Worm (Caenorhabditis elegans): ENCODE results near the gene scrm-8.
"Not testable (repeated sequence)": the region's sequence is repeated elsewhere in the genome, so short reads cannot be mapped to it uniquely, and the experiment has no call there.

The scrm-8 gene

DNA sequence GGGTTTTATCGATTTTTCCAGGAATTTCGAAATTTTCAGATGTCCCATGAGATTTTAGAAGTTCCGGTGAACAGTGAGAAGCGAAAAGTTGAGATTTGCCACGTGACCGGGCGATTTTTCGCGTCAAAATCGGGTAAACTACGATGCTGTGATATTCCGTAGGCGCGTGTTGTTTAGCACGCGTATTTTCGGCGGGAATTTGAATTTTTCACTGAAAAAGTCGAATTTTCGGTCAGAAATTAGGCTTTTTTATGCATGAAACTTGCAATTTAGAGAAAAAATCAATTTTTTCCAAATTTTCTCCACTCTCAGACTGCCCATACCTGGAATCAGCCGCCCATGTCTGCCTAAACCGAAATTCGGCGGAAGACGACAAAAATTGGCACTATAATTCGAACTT lies 13.9 kb downstream of the scrm-8 start, which contains the start of gene tsen-34:
Gene tsen-34 (plus strand): TSS at position 34 of the 400 bp plus-strand sequence.
- no peak for TF ChIP-seq mec-3 (tag; optimal IDR thresholded peaks at IDR 0.05; ENCODE audit: borderline replicate concordance)
- no peak for TF ChIP-seq nhr-232 (tag; optimal IDR thresholded peaks at IDR 0.05)
- no peak for TF ChIP-seq pha-4 (tag; optimal IDR thresholded peaks at IDR 0.05)
- TF ChIP-seq hlh-30 (tag; optimal IDR thresholded peaks at IDR 0.05; ENCODE audit: insufficient read depth): no peak
- TF ChIP-seq tbx-2 (tag; optimal IDR thresholded peaks at IDR 0.05): no peak
- TF ChIP-seq elt-4 (tag; optimal IDR thresholded peaks at IDR 0.05): no peak
- TF ChIP-seq ama-1 (optimal IDR thresholded peaks at IDR 0.05): no peak
- no peak for TF ChIP-seq lin-11 (tag; optimal IDR thresholded peaks at IDR 0.05)
- no peak for TF ChIP-seq dve-1 (tag; optimal IDR thresholded peaks at IDR 0.05)
- TF ChIP-seq nfya-1 (tag; optimal IDR thresholded peaks at IDR 0.05): no peak
- no peak for TF ChIP-seq hlh-13 (GFP tag; optimal IDR thresholded peaks at IDR 0.05)
- TF ChIP-seq K09A11.1 (tag; optimal IDR thresholded peaks at IDR 0.05; ENCODE audit: insufficient read depth): no peak
- TF ChIP-seq sox-2 (GFP tag; IDR thresholded peaks at IDR 0.05): no peak
- TF ChIP-seq ceh-31 (tag; optimal IDR thresholded peaks at IDR 0.05): no peak
- TF ChIP-seq lim-6 (tag; optimal IDR thresholded peaks at IDR 0.05): no peak

DNA sequence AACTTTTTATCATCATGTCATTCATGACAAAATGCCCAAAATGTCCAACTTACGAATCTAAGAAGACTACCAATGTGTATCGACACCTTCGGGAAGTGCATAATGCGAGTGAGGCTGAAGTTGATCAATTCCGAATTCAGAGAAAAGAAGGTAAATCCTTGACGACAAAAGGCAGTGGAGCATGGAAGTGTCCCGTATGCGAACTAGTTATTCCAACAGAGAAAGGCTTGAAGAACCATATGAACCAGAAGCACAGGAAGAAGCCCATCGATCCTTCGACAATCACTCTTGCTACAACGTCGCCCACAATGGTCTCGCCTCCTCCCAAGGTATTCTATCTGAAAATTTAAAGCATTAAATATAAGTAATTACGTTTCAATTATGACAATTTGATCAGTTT lies 21.6 kb downstream of the scrm-8 start, which contains the start of gene K08D10.11:
Gene K08D10.11 (minus strand): TSS at position 101 of the 400 bp plus-strand sequence.
- not testable (repeated sequence) for TF ChIP-seq zip-5, pros-1, ceh-31 (tag; optimal IDR thresholded peaks at IDR 0.05)

DNA sequence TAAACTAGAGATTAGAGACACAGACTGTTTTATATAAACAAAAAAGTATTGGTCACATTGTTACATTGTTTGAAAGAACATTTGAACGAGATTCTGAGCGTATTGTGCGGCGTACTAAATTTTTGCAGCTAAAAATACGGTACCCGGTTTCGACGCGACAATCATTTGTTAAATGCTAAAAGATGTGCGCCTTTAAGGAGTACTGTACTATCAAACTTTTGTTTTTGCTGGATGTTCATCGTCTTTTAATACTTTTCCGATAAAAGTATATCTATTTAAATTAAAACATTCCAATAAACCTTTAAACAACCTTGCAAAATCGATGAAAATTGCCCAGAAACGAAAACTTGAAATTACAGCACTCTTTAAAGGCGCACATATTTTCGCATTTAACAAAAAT lies 32.2 kb downstream of the scrm-8 start, which contains the start of gene K06B9.6:
Gene K06B9.6 (minus strand): TSS at position 101 of the 400 bp plus-strand sequence.
- not testable (repeated sequence) for TF ChIP-seq ceh-22, pax-1, pqm-1 (tag; optimal IDR thresholded peaks at IDR 0.05)

DNA sequence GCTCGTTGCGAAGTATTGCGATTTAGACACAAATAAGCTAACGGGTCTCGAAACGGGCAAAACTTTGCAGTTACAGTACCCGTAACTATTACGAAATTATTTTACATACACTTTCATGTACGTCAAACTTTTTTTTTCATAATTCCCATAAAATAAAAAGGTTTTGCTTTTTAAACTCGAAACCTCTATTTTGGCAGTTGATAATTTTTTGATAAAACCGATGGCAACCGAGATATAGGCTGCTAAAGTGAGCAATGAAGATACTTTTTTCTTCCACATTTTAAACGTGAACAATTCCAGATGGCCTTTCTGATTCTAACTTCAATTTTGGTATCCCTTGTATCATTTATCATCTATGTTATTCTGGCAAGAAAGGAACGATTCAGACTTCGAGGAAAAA lies 32.7 kb downstream of the scrm-8 start, which contains the start of gene cyp-25A6:
Gene cyp-25A6 (plus strand): TSS at position 301 of the 400 bp plus-strand sequence.
- not testable (repeated sequence) for TF ChIP-seq C38D4.7 (GFP tag; optimal IDR thresholded peaks at IDR 0.05); ceh-22 (tag; optimal IDR thresholded peaks at IDR 0.05); ahr-1 (tag; optimal IDR thresholded peaks at IDR 0.05)

DNA sequence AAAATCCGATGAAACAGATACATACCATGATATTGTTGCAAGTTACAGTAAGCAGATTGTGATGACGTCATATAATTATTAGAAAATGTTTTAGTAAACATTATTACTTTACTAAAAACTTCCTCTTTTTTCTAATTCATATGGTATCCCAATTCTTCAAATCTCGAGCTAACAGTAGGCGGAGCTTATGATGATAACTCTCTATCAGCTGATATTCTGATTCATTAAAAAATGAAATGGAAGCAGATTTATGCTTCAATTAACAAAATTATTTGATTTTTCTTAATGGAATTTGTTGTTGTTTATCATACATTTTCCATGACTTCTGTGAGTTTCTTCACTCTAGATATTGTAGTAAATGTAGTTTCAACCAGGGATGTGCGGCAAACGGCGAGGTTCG lies 39.8 kb downstream of the scrm-8 start, which contains the start of gene pax-2:
Gene pax-2 (minus strand): TSS at position 101 of the 400 bp plus-strand sequence.
- no peak for TF ChIP-seq K09A11.1 (tag; optimal IDR thresholded peaks at IDR 0.05; ENCODE audit: insufficient read depth)

DNA sequence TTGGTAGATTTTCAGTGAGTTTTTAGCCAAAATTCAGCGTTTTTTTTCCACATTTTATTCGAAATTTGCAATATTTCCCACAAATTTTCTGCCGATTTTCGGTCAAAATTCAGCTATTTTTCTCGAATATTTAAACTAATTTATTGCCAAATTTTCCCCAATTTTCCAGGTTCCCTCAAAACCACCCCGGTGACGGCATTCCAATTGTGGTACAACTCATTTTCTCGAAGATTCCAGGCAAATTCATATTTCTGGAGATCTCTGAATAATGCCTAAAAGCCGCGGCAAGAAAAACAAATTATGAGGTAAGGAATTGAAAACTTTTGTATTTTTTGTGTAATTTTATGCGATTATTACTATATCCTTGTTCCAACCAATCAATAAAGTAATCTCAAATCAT lies 42.6 kb downstream of the scrm-8 start, which contains the start of gene osgn-1:
Gene osgn-1 (plus strand): TSS at position 301 of the 400 bp plus-strand sequence.
- TF ChIP-seq eyg-1 (tag; optimal IDR thresholded peaks at IDR 0.05): no peak
- TF ChIP-seq npax-4 (tag; optimal IDR thresholded peaks at IDR 0.05): no peak
- no peak for TF ChIP-seq hlh-15 (tag; optimal IDR thresholded peaks at IDR 0.05)
- no peak for TF ChIP-seq dve-1 (tag; optimal IDR thresholded peaks at IDR 0.05)
- TF ChIP-seq ets-4 (tag; optimal IDR thresholded peaks at IDR 0.05): no peak
- TF ChIP-seq unc-55 (GFP tag; optimal IDR thresholded peaks at IDR 0.05): no peak
- no peak for TF ChIP-seq rnt-1 (tag; optimal IDR thresholded peaks at IDR 0.05)
- TF ChIP-seq syd-9 (tag; optimal IDR thresholded peaks at IDR 0.05): no peak
- no peak for TF ChIP-seq hlh-6 (tag; optimal IDR thresholded peaks at IDR 0.05)
- TF ChIP-seq elt-4 (tag; optimal IDR thresholded peaks at IDR 0.05): no peak
- no peak for TF ChIP-seq K02D7.2 (tag; optimal IDR thresholded peaks at IDR 0.05)
- TF ChIP-seq sox-4 (tag; optimal IDR thresholded peaks at IDR 0.05): no peak
- TF ChIP-seq tbx-7 (tag; optimal IDR thresholded peaks at IDR 0.05): no peak
- TF ChIP-seq C38D4.7 (GFP tag; optimal IDR thresholded peaks at IDR 0.05): no peak
- TF ChIP-seq fkh-10 (GFP tag; optimal IDR thresholded peaks at IDR 0.05): no peak
- no peak for TF ChIP-seq pros-1 (tag; optimal IDR thresholded peaks at IDR 0.05)
- no peak for TF ChIP-seq ztf-16 (tag; optimal IDR thresholded peaks at IDR 0.05)
- TF ChIP-seq ceh-2 (tag; optimal IDR thresholded peaks at IDR 0.05): no peak

Measured in whole organism, late embryonic.